Worm (Caenorhabditis elegans): Measurements from ENCODE around the gene plr-1.

Gene plr-1

ce11 chrIII:11456577-11456976 lies at the start of gene plr-1:
Gene plr-1 (plus strand): TSS chrIII:11456877.
- TF ChIP-seq unc-55 (GFP tag; optimal IDR thresholded peaks at IDR 0.05) (no peak), peb-1 (tag; optimal IDR thresholded peaks at IDR 0.05) (no peak), nhr-129 (tag; optimal IDR thresholded peaks at IDR 0.05) (no peak), ceh-16 (tag; optimal IDR thresholded peaks at IDR 0.05) (no peak), nhr-11 (tag; optimal IDR thresholded peaks at IDR 0.05) (no peak), snpc-4 (tag; optimal IDR thresholded peaks at IDR 0.05) (no peak), mbf-1 (tag; optimal IDR thresholded peaks at IDR 0.05) (no peak), dmd-4 (tag; optimal IDR thresholded peaks at IDR 0.05) (no peak), gmeb-1 (tag; optimal IDR thresholded peaks at IDR 0.05) (no peak), F13H6.1 (tag; optimal IDR thresholded peaks at IDR 0.05) (no peak), elt-3 (tag; optimal IDR thresholded peaks at IDR 0.05) (no peak), blmp-1 (tag; optimal IDR thresholded peaks at IDR 0.05; ENCODE audit: insufficient read depth) (no peak), ama-1 (optimal IDR thresholded peaks at IDR 0.05) (no peak), nhr-23 (tag; optimal IDR thresholded peaks at IDR 0.05) (no peak), nhr-12 (tag; optimal IDR thresholded peaks at IDR 0.05) (no peak), mdl-1 (tag; optimal IDR thresholded peaks at IDR 0.05) (no peak), C34F6.9 (tag; optimal IDR thresholded peaks at IDR 0.05) (no peak), lsy-2 (tag; optimal IDR thresholded peaks at IDR 0.05) (no peak), ceh-82 (tag; optimal IDR thresholded peaks at IDR 0.05) (no peak)

- TF ChIP-seq zag-1 (tag; optimal IDR thresholded peaks at IDR 0.05) (no peak), mab-5 (tag; optimal IDR thresholded peaks at IDR 0.05) (no peak), lin-39 (tag; optimal IDR thresholded peaks at IDR 0.05) (no peak), nhr-21 (tag; optimal IDR thresholded peaks at IDR 0.05) (no peak), mdl-1 (tag; optimal IDR thresholded peaks at IDR 0.05) (no peak), blmp-1 (tag; optimal IDR thresholded peaks at IDR 0.05; ENCODE audit: insufficient read depth) (no peak), ztf-1 (GFP tag; conservative IDR thresholded peaks at IDR 0.05) (no peak), lin-11 (tag; optimal IDR thresholded peaks at IDR 0.05) (no peak), fos-1 (tag; optimal IDR thresholded peaks at IDR 0.05) (no peak), nhr-25 (tag; optimal IDR thresholded peaks at IDR 0.05) (no peak), snpc-4 (tag; optimal IDR thresholded peaks at IDR 0.05) (no peak), unc-55 (GFP tag; optimal IDR thresholded peaks at IDR 0.05) (no peak), unc-62 (GFP tag; optimal IDR thresholded peaks at IDR 0.05) (no peak)
Observed at ce11 chrIII:11410378-11410777, 46.3 kb upstream of the plr-1 start, which contains the start of gene twk-31. Gene twk-31 (plus strand): TSS chrIII:11410678.

DNA sequence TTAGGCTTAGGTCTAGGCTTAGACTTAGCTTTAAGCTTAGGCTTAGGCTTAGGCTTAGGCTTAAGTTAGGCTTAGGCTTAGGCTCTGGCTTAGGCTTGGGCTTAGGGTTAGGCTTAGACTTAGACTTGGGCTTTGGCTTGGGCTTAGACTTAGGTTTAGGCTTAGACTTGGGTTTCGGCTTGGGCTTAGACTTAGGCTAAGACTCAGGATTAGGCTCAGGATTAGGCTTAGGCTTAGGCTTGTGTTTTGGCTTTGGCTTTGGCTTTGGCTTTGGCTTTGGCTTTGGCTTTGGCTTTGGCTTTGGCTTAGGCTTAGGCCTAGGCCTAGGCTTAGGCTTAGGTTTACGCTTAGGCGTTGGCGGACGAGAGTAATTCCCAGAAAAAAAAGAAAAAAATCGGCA lies 37.1 kb upstream of the plr-1 start:
- TF ChIP-seq lin-39 (tag; optimal IDR thresholded peaks at IDR 0.05) (no peak), nhr-21 (tag; optimal IDR thresholded peaks at IDR 0.05) (no peak), ztf-11 (tag; optimal IDR thresholded peaks at IDR 0.05) (no peak), elt-3 (tag; optimal IDR thresholded peaks at IDR 0.05) (no peak), lsy-2 (tag; optimal IDR thresholded peaks at IDR 0.05) (no peak), crh-2 (tag; optimal IDR thresholded peaks at IDR 0.05) (no peak), sem-4 (tag; optimal IDR thresholded peaks at IDR 0.05) (no peak), peb-1 (tag; optimal IDR thresholded peaks at IDR 0.05) (no peak), egl-27 (tag; optimal IDR thresholded peaks at IDR 0.05) (no peak), Y55F3AM.14 (GFP tag; optimal IDR thresholded peaks at IDR 0.05) (no peak), nhr-12 (tag; optimal IDR thresholded peaks at IDR 0.05) (no peak), nhr-11 (tag; optimal IDR thresholded peaks at IDR 0.05) (no peak), mbf-1 (tag; optimal IDR thresholded peaks at IDR 0.05) (no peak), fos-1 (tag; optimal IDR thresholded peaks at IDR 0.05) (no peak)

- no peak for TF ChIP-seq R02D3.7 (tag; optimal IDR thresholded peaks at IDR 0.05)
- TF ChIP-seq mdl-1 (tag; optimal IDR thresholded peaks at IDR 0.05), result no peak
- TF ChIP-seq peb-1 (tag; optimal IDR thresholded peaks at IDR 0.05), result no peak
- no peak for TF ChIP-seq C34F6.9 (tag; optimal IDR thresholded peaks at IDR 0.05)
- TF ChIP-seq ztf-1 (GFP tag; conservative IDR thresholded peaks at IDR 0.05), result no peak
- TF ChIP-seq lin-39 (tag; optimal IDR thresholded peaks at IDR 0.05), result no peak
- TF ChIP-seq mbf-1 (tag; optimal IDR thresholded peaks at IDR 0.05), result no peak
- TF ChIP-seq nhr-21 (tag; optimal IDR thresholded peaks at IDR 0.05), result no peak
- no peak for TF ChIP-seq ama-1 (optimal IDR thresholded peaks at IDR 0.05)
- no peak for TF ChIP-seq nhr-25 (tag; optimal IDR thresholded peaks at IDR 0.05)
- no peak for TF ChIP-seq zag-1 (tag; optimal IDR thresholded peaks at IDR 0.05)
- no peak for TF ChIP-seq blmp-1 (tag; optimal IDR thresholded peaks at IDR 0.05; ENCODE audit: insufficient read depth)
- no peak for TF ChIP-seq unc-62 (GFP tag; optimal IDR thresholded peaks at IDR 0.05)
- TF ChIP-seq sem-4 (tag; optimal IDR thresholded peaks at IDR 0.05), result no peak
- no peak for TF ChIP-seq fos-1 (tag; optimal IDR thresholded peaks at IDR 0.05)
- no peak for TF ChIP-seq nhr-237 (tag; optimal IDR thresholded peaks at IDR 0.05)
- TF ChIP-seq ceh-82 (tag; optimal IDR thresholded peaks at IDR 0.05), result no peak
- TF ChIP-seq nhr-6 (tag; optimal IDR thresholded peaks at IDR 0.05), result no peak
Observed at ce11 chrIII:11424815-11425214, 31.9 kb upstream of the plr-1 start.

Data from whole organism, L2 larva.